Worm (Caenorhabditis elegans) whole organism, L1 larva: ENCODE data around the gene str-208.

Source experiments
- F16B12.6 ChIP-seq: fragments of 150-350 bp; optimal IDR thresholded peaks from 2 replicates; lab custom pipeline; 2014; ENCODE audit warnings: missing biosample characterization, missing genetic modification characterization
- aha-1 ChIP-seq: fragments of 150-350 bp; optimal IDR thresholded peaks from 2 replicates; lab custom pipeline; 2014; ENCODE audit warnings: missing biosample characterization, missing genetic modification characterization
- aly-2 ChIP-seq: fragments of 150-350 bp; optimal IDR thresholded peaks from 2 replicates; lab custom pipeline; 2014; ENCODE audit warnings: missing biosample characterization, missing genetic modification characterization
- blmp-1 ChIP-seq: fragments of 150-350 bp; optimal IDR thresholded peaks from 2 replicates; lab custom pipeline; 2014; ENCODE audit warnings: missing biosample characterization, missing genetic modification characterization
- ceh-8 ChIP-seq: fragments of 200-800 bp; sonication (Bioruptor generic); optimal IDR thresholded peaks from 2 replicates; lab custom pipeline; 2018; ENCODE audit warnings: mild to moderate bottlenecking, missing genetic modification characterization, moderate library complexity, missing compliant biosample characterization
- ceh-82 ChIP-seq, 3 experiments: fragments of 150-350 bp in 1 of 3; sonication (generic microtip) in 2 of 3; optimal IDR thresholded peaks; 2 replicates each; lab custom pipeline; 2014 to 2017; ENCODE audit warnings: missing biosample characterization in 3 of 3, missing genetic modification characterization in 3 of 3
- dpl-1 ChIP-seq, 3 experiments: fragments of 150-350 bp in 2 of 3; sonication (generic microtip) in 1 of 3; optimal IDR thresholded peaks; 2 replicates each; lab custom pipeline; 2014 to 2017; ENCODE audit warnings: missing biosample characterization in 3 of 3, missing genetic modification characterization in 3 of 3, missing genetic modification reagents in 3 of 3
- efl-1 ChIP-seq, 4 experiments: fragments of 150-350 bp; optimal IDR thresholded peaks in 3 of 4; peaks in 1 of 4; 1 replicate in 1 of 4; 2 replicates in 3 of 4; lab custom pipeline; 2014; ENCODE audit warnings: missing biosample characterization in 2 of 4, missing genetic modification characterization in 2 of 4, missing genetic modification reagents in 2 of 4
- efl-3 ChIP-seq: fragments of 200-800 bp; sonication (Bioruptor generic); optimal IDR thresholded peaks from 2 replicates; lab custom pipeline; 2018; ENCODE audit warnings: mild to moderate bottlenecking, missing genetic modification characterization, missing compliant biosample characterization
- egl-13 ChIP-seq: sonication (generic microtip); optimal IDR thresholded peaks from 2 replicates; lab custom pipeline; 2016; ENCODE audit warnings: missing genotype, missing genetic modification reagents, missing genetic modification characterization, missing compliant biosample characterization
- ets-5 ChIP-seq: fragments of 200-800 bp; sonication (Bioruptor generic); IDR thresholded peaks from 2 replicates; pipeline ENCODE4 v1.3.6; 2022; ENCODE audit warnings: missing genetic modification characterization, missing compliant biosample characterization
- fkh-10 ChIP-seq: sonication (generic microtip); optimal IDR thresholded peaks from 2 replicates; lab custom pipeline; 2017; ENCODE audit warnings: missing biosample characterization, missing genetic modification reagents, missing genetic modification characterization
- fkh-4 ChIP-seq: sonication (generic microtip); optimal IDR thresholded peaks from 2 replicates; lab custom pipeline; 2016; ENCODE audit warnings: missing compliant biosample characterization, missing genetic modification characterization, borderline replicate concordance
- fos-1 ChIP-seq: fragments of 150-350 bp; optimal IDR thresholded peaks from 2 replicates; lab custom pipeline; 2014; ENCODE audit warnings: missing biosample characterization, missing genetic modification characterization
- grh-1 ChIP-seq: fragments of 200-800 bp; sonication (Bioruptor generic); IDR thresholded peaks from 2 replicates; pipeline ENCODE4 v1.3.6; 2022; ENCODE audit warnings: missing genetic modification reagents, missing genetic modification characterization, missing compliant biosample characterization
- hlh-17 ChIP-seq: fragments of 200-800 bp; sonication (Bioruptor generic); optimal IDR thresholded peaks from 2 replicates; lab custom pipeline; 2018; ENCODE audit warnings: missing genetic modification characterization, mild to moderate bottlenecking, missing compliant biosample characterization, moderate library complexity, borderline replicate concordance
- jun-1 ChIP-seq: fragments of 150-350 bp; optimal IDR thresholded peaks from 2 replicates; lab custom pipeline; 2014; ENCODE audit warnings: missing biosample characterization, missing genetic modification reagents, missing genetic modification characterization
- lin-14 ChIP-seq: fragments of 200-800 bp; sonication (Bioruptor generic); optimal IDR thresholded peaks from 2 replicates; lab custom pipeline; 2018; ENCODE audit warnings: mild to moderate bottlenecking, missing genetic modification characterization, moderate library complexity, missing compliant biosample characterization
- mdl-1 ChIP-seq, 2 experiments: fragments of 150-350 bp; optimal IDR thresholded peaks; 2 replicates each; lab custom pipeline; 2014 to 2017; ENCODE audit warnings: missing biosample characterization in 2 of 2, missing genetic modification characterization in 2 of 2, inconsistent platforms in 1 of 2
- mef-2 ChIP-seq: fragments of 150-350 bp; optimal IDR thresholded peaks from 2 replicates; lab custom pipeline; 2014; ENCODE audit warnings: missing biosample characterization, missing genetic modification characterization
- nhr-237 ChIP-seq: fragments of 150-350 bp; optimal IDR thresholded peaks from 2 replicates; lab custom pipeline; 2014; ENCODE audit warnings: missing biosample characterization, missing genetic modification characterization
- nhr-71 ChIP-seq: sonication (generic microtip); optimal IDR thresholded peaks from 2 replicates; lab custom pipeline; 2016; ENCODE audit warnings: mild to moderate bottlenecking, missing genetic modification characterization, moderate library complexity, missing compliant biosample characterization
- nhr-77 ChIP-seq: fragments of 150-350 bp; optimal IDR thresholded peaks from 2 replicates; lab custom pipeline; 2014; ENCODE audit warnings: missing biosample characterization, missing genetic modification characterization
- nhr-85 ChIP-seq: sonication (generic microtip); peaks from one replicate; lab custom pipeline; 2016; ENCODE audit warnings: missing genetic modification characterization, inconsistent platforms, missing compliant biosample characterization
- skn-1 ChIP-seq: fragments of 150-350 bp; optimal IDR thresholded peaks from 2 replicates; lab custom pipeline; 2014; ENCODE audit warnings: missing biosample characterization, missing genetic modification characterization
- snu-23 ChIP-seq: sonication (generic microtip); optimal IDR thresholded peaks from 2 replicates; lab custom pipeline; 2016; ENCODE audit warnings: missing genetic modification characterization, missing compliant biosample characterization
- sptf-1 ChIP-seq: fragments of 150-350 bp; optimal IDR thresholded peaks from 2 replicates; lab custom pipeline; 2014; ENCODE audit warnings: missing biosample characterization, missing genetic modification characterization
- tbx-2 ChIP-seq: sonication (generic microtip); optimal IDR thresholded peaks from 2 replicates; lab custom pipeline; 2016; ENCODE audit warnings: missing genetic modification characterization, missing compliant biosample characterization
- unc-98 ChIP-seq: fragments of 200-800 bp; sonication (Bioruptor generic); IDR thresholded peaks from 2 replicates; pipeline ENCODE4 v1.3.6; 2022; ENCODE audit warnings: missing genetic modification characterization, missing compliant biosample characterization
- zag-1 ChIP-seq: fragments of 150-350 bp; optimal IDR thresholded peaks from 2 replicates; lab custom pipeline; 2014; ENCODE audit warnings: missing biosample characterization, missing genetic modification characterization
- zip-4 ChIP-seq: fragments of 200-800 bp; sonication (Bioruptor generic); optimal IDR thresholded peaks from 2 replicates; lab custom pipeline; 2018; ENCODE audit warnings: mild to moderate bottlenecking, missing genetic modification characterization, moderate library complexity, missing compliant biosample characterization
- ztf-11 ChIP-seq, 2 experiments: sonication (generic microtip); optimal IDR thresholded peaks; 2 replicates each; lab custom pipeline; 2016 to 2017; ENCODE audit warnings: missing genetic modification characterization in 2 of 2, missing biosample characterization in 1 of 2, missing compliant biosample characterization in 1 of 2

str-208 gene

DNA sequence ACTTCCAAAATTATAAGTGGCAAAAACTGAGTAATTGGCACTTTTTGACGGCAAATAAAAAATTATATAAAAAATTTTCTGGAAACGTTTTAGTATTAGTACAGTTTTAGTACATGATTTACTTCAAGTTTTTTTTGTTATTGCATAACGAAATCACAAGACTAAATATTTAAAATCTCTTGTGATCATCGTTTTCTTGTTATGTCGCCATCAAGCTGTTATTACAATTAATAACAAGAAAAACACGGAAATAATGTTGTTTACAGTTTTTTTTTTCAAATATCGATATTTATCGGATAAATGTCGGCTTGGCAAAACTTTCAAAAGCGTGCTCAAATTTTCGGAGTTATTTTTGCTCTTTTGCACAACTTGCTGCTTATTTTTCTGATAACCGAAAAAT is 8.0 kb upstream of the str-208 start, which contains the start of gene str-209:
TSS of gene str-209 (plus strand) at position 301 of the 400 bp plus-strand sequence.
- TF ChIP-seq ztf-11 (tag; optimal IDR thresholded peaks at IDR 0.05; lab: Kevin White, UChicago) (no peak), ets-5 (GFP tag; lab: Robert Waterston, UW) (no peak), fkh-4 (tag; lab: Kevin White, UChicago) (no peak)

DNA sequence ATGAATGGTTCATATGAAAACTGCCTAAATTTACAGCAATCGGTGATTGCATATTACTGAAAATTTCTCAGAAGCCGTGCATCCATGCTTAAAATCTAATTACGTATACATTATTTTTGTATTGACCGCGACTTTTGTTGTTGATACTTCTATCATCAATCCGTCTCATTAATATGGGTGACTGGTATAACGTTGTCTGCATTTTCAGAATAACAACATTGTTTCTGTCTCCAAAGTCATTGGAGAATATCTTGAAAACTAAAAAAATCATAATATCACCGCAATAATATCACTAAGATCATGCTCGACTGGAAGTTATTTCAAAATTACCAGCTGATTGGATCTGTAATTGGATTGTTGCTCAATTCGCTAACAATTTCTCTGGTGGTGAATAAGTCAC is 5.2 kb upstream of the str-208 start, which contains the start of gene str-207:
TSS of gene str-207 (plus strand) at position 301 of the 400 bp plus-strand sequence.
- TF ChIP-seq efl-1 (optimal IDR thresholded peaks at IDR 0.05; lab: Kevin White, UChicago) (no peak), efl-1 (GFP tag; optimal IDR thresholded peaks at IDR 0.05 in 1 of 2; lab: Kevin White, UChicago) (peak in 1 of 2 experiments; percentile 63), nhr-71 (tag; lab: Kevin White, UChicago) (no peak)
- TF ChIP-seq, all 84 proteins: peak for 1

- TF ChIP-seq sptf-1 (tag; lab: Kevin White, UChicago) (no peak), ceh-8 (GFP tag; lab: Kevin White, UChicago) (no peak), F16B12.6 (tag; lab: Kevin White, UChicago) (no peak), snu-23 (GFP tag; lab: Kevin White, UChicago) (no peak), hlh-17 (GFP tag; lab: Kevin White, UChicago) (no peak), aly-2 (tag; lab: Kevin White, UChicago) (no peak), blmp-1 (tag; lab: Kevin White, UChicago) (no peak), mef-2 (tag; lab: Kevin White, UChicago) (no peak), nhr-237 (tag; lab: Kevin White, UChicago) (no peak)
These were observed 990 bp downstream of the str-208 start for ce11 chrV:4957619-4958018.

ce11 chrV:4960686-4961085 is 4.1 kb downstream of the str-208 start:
- TF ChIP-seq ceh-8 (GFP tag; lab: Kevin White, UChicago) (no peak), lin-14 (GFP tag; lab: Kevin White, UChicago) (no peak), dpl-1 (GFP tag; optimal IDR thresholded peaks at IDR 0.05; lab: Kevin White, UChicago) (no peak), aha-1 (tag; lab: Kevin White, UChicago) (no peak), grh-1 (no peak), skn-1 (tag; lab: Kevin White, UChicago) (no peak), nhr-77 (no peak), ets-5 (GFP tag; lab: Robert Waterston, UW) (no peak), fos-1 (no peak), ceh-82 (tag; optimal IDR thresholded peaks at IDR 0.05; lab: Kevin White, UChicago) (no peak), efl-3 (GFP tag; lab: Kevin White, UChicago) (no peak), zag-1 (tag; lab: Kevin White, UChicago) (no peak), zip-4 (GFP tag; lab: Kevin White, UChicago) (no peak), egl-13 (no peak), efl-1 (optimal IDR thresholded peaks at IDR 0.05; lab: Kevin White, UChicago) (no peak), efl-1 (GFP tag; optimal IDR thresholded peaks at IDR 0.05 in 1 of 2; lab: Kevin White, UChicago) (no peak), unc-98 (no peak), tbx-2 (tag; lab: Kevin White, UChicago) (no peak), jun-1 (no peak)

- TF ChIP-seq fkh-10 (no peak), mdl-1 (tag; optimal IDR thresholded peaks at IDR 0.05; lab: Kevin White, UChicago) (no peak), nhr-85 (tag; lab: Kevin White, UChicago) (peak; percentile 8), skn-1 (tag; lab: Kevin White, UChicago) (peak; percentile 10), lin-14 (GFP tag; lab: Kevin White, UChicago) (peak; percentile 61)
These were observed 6.3 kb downstream of the str-208 start, which contains the start of gene tam-1 for ce11 chrV:4962968-4963367. TSS of gene tam-1 (minus strand) at chrV:4963102.
